Worm (Caenorhabditis elegans) whole organism, L1 larva: ENCODE results near the gene rhi-1.

Experiments
- C04F5.9 ChIP-seq: sonication (generic microtip); optimal IDR thresholded peaks from 2 replicates; lab custom pipeline; 2016; ENCODE audit warnings: missing genetic modification characterization, missing compliant biosample characterization
- C34B4.2 ChIP-seq: sonication (generic microtip); optimal IDR thresholded peaks from 2 replicates; lab custom pipeline; 2017; ENCODE audit warnings: mild to moderate bottlenecking, missing genetic modification characterization, missing compliant biosample characterization
- F16B12.6 ChIP-seq: fragments of 150-350 bp; optimal IDR thresholded peaks from 2 replicates; lab custom pipeline; 2014; ENCODE audit warnings: missing biosample characterization, missing genetic modification characterization
- alr-1 ChIP-seq: fragments of 200-800 bp; sonication (Bioruptor generic); optimal IDR thresholded peaks from 2 replicates; lab custom pipeline; 2018; ENCODE audit warnings: borderline replicate concordance, mild to moderate bottlenecking, missing genetic modification characterization, missing compliant biosample characterization
- blmp-1 ChIP-seq: fragments of 150-350 bp; optimal IDR thresholded peaks from 2 replicates; lab custom pipeline; 2014; ENCODE audit warnings: missing biosample characterization, missing genetic modification characterization
- ceh-82 ChIP-seq, 3 experiments: fragments of 150-350 bp in 1 of 3; sonication (generic microtip) in 2 of 3; optimal IDR thresholded peaks; 2 replicates each; lab custom pipeline; 2014 to 2017; ENCODE audit warnings: missing biosample characterization in 3 of 3, missing genetic modification characterization in 3 of 3
- ceh-90 ChIP-seq: sonication (generic microtip); optimal IDR thresholded peaks from 2 replicates; lab custom pipeline; 2016; ENCODE audit warnings: missing genetic modification characterization, missing compliant biosample characterization
- ces-1 ChIP-seq: fragments of 150-350 bp; optimal IDR thresholded peaks from 2 replicates; lab custom pipeline; 2014; ENCODE audit warnings: missing biosample characterization, missing genetic modification reagents, missing genetic modification characterization
- efl-1 ChIP-seq, 4 experiments: fragments of 150-350 bp; optimal IDR thresholded peaks in 3 of 4; peaks in 1 of 4; 1 replicate in 1 of 4; 2 replicates in 3 of 4; lab custom pipeline; 2014; ENCODE audit warnings: missing biosample characterization in 2 of 4, missing genetic modification characterization in 2 of 4, missing genetic modification reagents in 2 of 4
- egl-13 ChIP-seq: sonication (generic microtip); optimal IDR thresholded peaks from 2 replicates; lab custom pipeline; 2016; ENCODE audit warnings: missing genotype, missing genetic modification reagents, missing genetic modification characterization, missing compliant biosample characterization
- egl-27 ChIP-seq, 2 experiments: fragments of 150-350 bp in 1 of 2; sonication (generic microtip); optimal IDR thresholded peaks; 3 replicates each; lab custom pipeline; 2017 to 2018; ENCODE audit warnings: missing biosample characterization in 2 of 2, missing genetic modification characterization in 2 of 2, missing genetic modification reagents in 2 of 2
- fkh-4 ChIP-seq: sonication (generic microtip); optimal IDR thresholded peaks from 2 replicates; lab custom pipeline; 2016; ENCODE audit warnings: missing compliant biosample characterization, missing genetic modification characterization, borderline replicate concordance
- fos-1 ChIP-seq: fragments of 150-350 bp; optimal IDR thresholded peaks from 2 replicates; lab custom pipeline; 2014; ENCODE audit warnings: missing biosample characterization, missing genetic modification characterization
- hlh-4 ChIP-seq: sonication (generic microtip); optimal IDR thresholded peaks from 2 replicates; lab custom pipeline; 2016; ENCODE audit warnings: mild to moderate bottlenecking, missing genetic modification characterization, missing compliant biosample characterization
- hpl-2 ChIP-seq: fragments of 150-350 bp; optimal IDR thresholded peaks from 2 replicates; lab custom pipeline; 2014; ENCODE audit warnings: missing biosample characterization, missing genetic modification reagents, missing genetic modification characterization
- irx-1 ChIP-seq: sonication (generic microtip); optimal IDR thresholded peaks from 2 replicates; lab custom pipeline; 2016; ENCODE audit warnings: missing genetic modification characterization, missing compliant biosample characterization
- isw-1 ChIP-seq: fragments of 200-800 bp; sonication (Bioruptor generic); IDR thresholded peaks from 2 replicates; pipeline ENCODE4 v1.3.6; 2022; ENCODE audit warnings: missing genetic modification characterization, missing compliant biosample characterization
- jun-1 ChIP-seq: fragments of 150-350 bp; optimal IDR thresholded peaks from 2 replicates; lab custom pipeline; 2014; ENCODE audit warnings: missing biosample characterization, missing genetic modification reagents, missing genetic modification characterization
- lin-13 ChIP-seq: fragments of 150-350 bp; optimal IDR thresholded peaks from 2 replicates; lab custom pipeline; 2014; ENCODE audit warnings: missing biosample characterization, missing genetic modification reagents, missing genetic modification characterization
- lin-14 ChIP-seq: fragments of 200-800 bp; sonication (Bioruptor generic); optimal IDR thresholded peaks from 2 replicates; lab custom pipeline; 2018; ENCODE audit warnings: mild to moderate bottlenecking, missing genetic modification characterization, moderate library complexity, missing compliant biosample characterization
- lin-15B ChIP-seq: fragments of 150-350 bp; sonication (generic microtip); optimal IDR thresholded peaks from 3 replicates; lab custom pipeline; 2014; ENCODE audit warnings: missing biosample characterization, missing genetic modification characterization
- lin-35 ChIP-seq, 2 experiments: fragments of 150-350 bp; optimal IDR thresholded peaks; 2 replicates each; lab custom pipeline; 2014; ENCODE audit warnings: missing biosample characterization in 2 of 2, missing genetic modification characterization in 2 of 2, missing genetic modification reagents in 2 of 2
- mef-2 ChIP-seq: fragments of 150-350 bp; optimal IDR thresholded peaks from 2 replicates; lab custom pipeline; 2014; ENCODE audit warnings: missing biosample characterization, missing genetic modification characterization
- nhr-12 ChIP-seq: sonication (generic microtip); optimal IDR thresholded peaks from 2 replicates; lab custom pipeline; 2017; ENCODE audit warnings: missing biosample characterization, missing genetic modification characterization
- nhr-19 ChIP-seq: fragments of 200-800 bp; sonication (Bioruptor generic); conservative IDR thresholded peaks from 2 replicates; pipeline ENCODE4 v1.3.6; 2022; ENCODE audit warnings: missing genetic modification characterization, missing compliant biosample characterization
- nhr-20 ChIP-seq: sonication (generic microtip); optimal IDR thresholded peaks from 2 replicates; lab custom pipeline; 2016; ENCODE audit warnings: mild to moderate bottlenecking, missing genetic modification characterization, missing compliant biosample characterization
- nhr-47 ChIP-seq: sonication (generic microtip); optimal IDR thresholded peaks from 2 replicates; lab custom pipeline; 2016; ENCODE audit warnings: mild to moderate bottlenecking, missing genetic modification characterization, moderate library complexity, missing compliant biosample characterization
- nhr-71 ChIP-seq: sonication (generic microtip); optimal IDR thresholded peaks from 2 replicates; lab custom pipeline; 2016; ENCODE audit warnings: mild to moderate bottlenecking, missing genetic modification characterization, moderate library complexity, missing compliant biosample characterization
- nhr-77 ChIP-seq: fragments of 150-350 bp; optimal IDR thresholded peaks from 2 replicates; lab custom pipeline; 2014; ENCODE audit warnings: missing biosample characterization, missing genetic modification characterization
- nhr-85 ChIP-seq: sonication (generic microtip); peaks from one replicate; lab custom pipeline; 2016; ENCODE audit warnings: missing genetic modification characterization, inconsistent platforms, missing compliant biosample characterization
- nhr-90 ChIP-seq: sonication (generic microtip); optimal IDR thresholded peaks from 2 replicates; lab custom pipeline; 2016; ENCODE audit warnings: mild to moderate bottlenecking, missing genetic modification characterization, missing compliant biosample characterization; ENCODE audit not compliant: poor library complexity
- pax-3 ChIP-seq: fragments of 200-800 bp; sonication (Bioruptor generic); optimal IDR thresholded peaks from 2 replicates; lab custom pipeline; 2018; ENCODE audit warnings: mild to moderate bottlenecking, missing genetic modification characterization, moderate library complexity, missing compliant biosample characterization
- pqm-1 ChIP-seq: sonication (generic microtip); optimal IDR thresholded peaks from 3 replicates; lab custom pipeline; 2017; ENCODE audit warnings: missing biosample characterization, missing genetic modification characterization
- skn-1 ChIP-seq: fragments of 150-350 bp; optimal IDR thresholded peaks from 2 replicates; lab custom pipeline; 2014; ENCODE audit warnings: missing biosample characterization, missing genetic modification characterization
- snpc-4 ChIP-seq: fragments of 150-350 bp; optimal IDR thresholded peaks from 2 replicates; lab custom pipeline; 2014; ENCODE audit warnings: missing biosample characterization, missing genetic modification characterization
- snu-23 ChIP-seq: sonication (generic microtip); optimal IDR thresholded peaks from 2 replicates; lab custom pipeline; 2016; ENCODE audit warnings: missing genetic modification characterization, missing compliant biosample characterization
- sox-4 ChIP-seq: sonication (generic microtip); optimal IDR thresholded peaks from 2 replicates; lab custom pipeline; 2016; ENCODE audit warnings: missing genetic modification characterization, missing compliant biosample characterization
- swsn-7 ChIP-seq: sonication (generic microtip); optimal IDR thresholded peaks from 2 replicates; lab custom pipeline; 2016; ENCODE audit warnings: missing genetic modification characterization, missing compliant biosample characterization
- tbx-2 ChIP-seq: sonication (generic microtip); optimal IDR thresholded peaks from 2 replicates; lab custom pipeline; 2016; ENCODE audit warnings: missing genetic modification characterization, missing compliant biosample characterization
- unc-130 ChIP-seq: fragments of 150-350 bp; optimal IDR thresholded peaks from 2 replicates; lab custom pipeline; 2017; ENCODE audit warnings: missing biosample characterization, missing genetic modification characterization, inconsistent platforms
- unc-98 ChIP-seq: fragments of 200-800 bp; sonication (Bioruptor generic); IDR thresholded peaks from 2 replicates; pipeline ENCODE4 v1.3.6; 2022; ENCODE audit warnings: missing genetic modification characterization, missing compliant biosample characterization
- vab-15 ChIP-seq: sonication (generic microtip); optimal IDR thresholded peaks from 2 replicates; lab custom pipeline; 2017; ENCODE audit warnings: missing genotype, mild to moderate bottlenecking, missing genetic modification characterization, missing compliant biosample characterization
- zag-1 ChIP-seq: fragments of 150-350 bp; optimal IDR thresholded peaks from 2 replicates; lab custom pipeline; 2014; ENCODE audit warnings: missing biosample characterization, missing genetic modification characterization

The rhi-1 gene

ce11 chrX:4469297-4469816 lies 39.0 kb upstream of the rhi-1 start, which contains the start of gene asb-2 (continued):
- TF ChIP-seq isw-1 (GFP tag; lab: Robert Waterston, UW) (peak; percentile 55), C04F5.9 (tag; lab: Kevin White, UChicago) (peak; percentile 64), C34B4.2 (no peak), hpl-2 (GFP tag; lab: Kevin White, UChicago) (peak; percentile 45), pqm-1 (tag; lab: Kevin White, UChicago) (no peak), skn-1 (tag; lab: Kevin White, UChicago) (peak; percentile 94), hlh-4 (tag; lab: Kevin White, UChicago) (no peak), irx-1 (tag; lab: Kevin White, UChicago) (peak; percentile 59), ces-1 (no peak), lin-14 (GFP tag; lab: Kevin White, UChicago) (peak; percentile 93), egl-27 (tag; optimal IDR thresholded peaks at IDR 0.05; lab: Kevin White, UChicago) (no peak), efl-1 (optimal IDR thresholded peaks at IDR 0.05; lab: Kevin White, UChicago) (peak; percentile 79 to 90), efl-1 (GFP tag; optimal IDR thresholded peaks at IDR 0.05 in 1 of 2; lab: Kevin White, UChicago) (peak; percentile 71 to 93), tbx-2 (tag; lab: Kevin White, UChicago) (peak; percentile 86), lin-35 (GFP tag; optimal IDR thresholded peaks at IDR 0.05; lab: Kevin White, UChicago) (peak; percentile 79 to 92), unc-130 (tag; lab: Kevin White, UChicago) (peak; percentile 88), vab-15 (tag; lab: Kevin White, UChicago) (peak; percentile 22), snpc-4 (tag; lab: Kevin White, UChicago) (peak; percentile 71), pax-3 (tag; lab: Kevin White, UChicago) (peak; percentile 39), unc-98 (GFP tag; lab: Robert Waterston, UW) (no peak), nhr-12 (tag; lab: Kevin White, UChicago) (no peak), sox-4 (tag; lab: Kevin White, UChicago) (no peak), ceh-90 (tag; lab: Kevin White, UChicago) (peak; percentile 2), snu-23 (peak; percentile 94), nhr-90 (peak; percentile 86), lin-15B (tag; lab: Kevin White, UChicago) (peak; percentile 87), blmp-1 (tag; lab: Kevin White, UChicago) (no peak), F16B12.6 (tag; lab: Kevin White, UChicago) (peak; percentile 56), nhr-19 (GFP tag; lab: Robert Waterston, UW) (peak; percentile 86), nhr-71 (tag; lab: Kevin White, UChicago) (peak; percentile 93), nhr-77 (tag; lab: Kevin White, UChicago) (peak; percentile 80), nhr-47 (tag; lab: Kevin White, UChicago) (peak; percentile 90), fos-1 (tag; lab: Kevin White, UChicago) (peak; percentile 90), zag-1 (tag; lab: Kevin White, UChicago) (no peak), lin-13 (peak; percentile 90), ceh-82 (tag; optimal IDR thresholded peaks at IDR 0.05; lab: Kevin White, UChicago) (peak; percentile 74 to 93 (median 79)), egl-13 (tag; lab: Kevin White, UChicago) (peak; percentile 58), alr-1 (no peak), mef-2 (tag; lab: Kevin White, UChicago) (peak; percentile 50), jun-1 (tag; lab: Kevin White, UChicago) (peak; percentile 79), fkh-4 (tag; lab: Kevin White, UChicago) (no peak), swsn-7 (peak; percentile 89), nhr-20 (tag; lab: Kevin White, UChicago) (peak; percentile 92), nhr-85 (tag; lab: Kevin White, UChicago) (peak; percentile 92)
